Worm (Caenorhabditis elegans): ENCODE results near the gene dpy-9.

DNA sequence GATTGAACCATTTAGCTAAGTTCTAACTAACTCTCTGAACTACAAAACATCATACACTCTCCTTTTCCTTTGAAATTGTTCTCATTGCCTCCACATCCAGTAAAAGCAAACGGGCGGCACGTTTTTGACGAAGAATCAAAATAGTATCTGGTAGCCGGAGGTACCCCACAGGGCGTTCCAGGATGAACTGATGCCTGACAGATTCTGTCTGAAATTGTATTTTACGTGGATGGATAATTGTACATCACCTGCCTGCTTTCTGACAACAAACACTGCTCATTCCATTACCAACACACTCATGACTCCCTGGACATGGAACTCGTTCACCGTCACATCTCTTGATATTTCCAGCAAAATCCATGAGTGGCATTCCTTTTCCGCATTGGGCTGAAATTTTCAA lies 31.4 kb upstream of the dpy-9 start:
- TF ChIP-seq ama-1 (optimal IDR thresholded peaks at IDR 0.05) (no peak), ZK546.5 (tag; optimal IDR thresholded peaks at IDR 0.05) (no peak), lin-39 (tag; optimal IDR thresholded peaks at IDR 0.05) (no peak), elt-2 (tag; optimal IDR thresholded peaks at IDR 0.05) (no peak), jun-1 (tag; optimal IDR thresholded peaks at IDR 0.05) (no peak), snpc-4 (tag; optimal IDR thresholded peaks at IDR 0.05) (no peak), elt-1 (tag; optimal IDR thresholded peaks at IDR 0.05) (no peak), nhr-11 (tag; optimal IDR thresholded peaks at IDR 0.05) (no peak), nhr-28 (tag; optimal IDR thresholded peaks at IDR 0.05) (no peak), mdl-1 (tag; optimal IDR thresholded peaks at IDR 0.05) (no peak), tbx-2 (tag; optimal IDR thresholded peaks at IDR 0.05) (no peak), skn-1 (tag; optimal IDR thresholded peaks at IDR 0.05) (no peak), unc-62 (GFP tag; optimal IDR thresholded peaks at IDR 0.05) (no peak)

Data from whole organism, L3 larva.